Fruit fly (Drosophila melanogaster) whole organism, embryonic: ENCODE measurements around the gene CG13850.

Experiments used
- Abd-B ChIP-seq: fragments of 200-800 bp; sonication (Bioruptor generic); optimal IDR thresholded peaks from 2 replicates; lab custom pipeline; 2018; ENCODE audit warnings: missing biosample characterization, mild to moderate bottlenecking, missing genetic modification characterization, moderate library complexity
- Bgb ChIP-seq: fragments of 200-800 bp; sonication (Bioruptor generic); IDR thresholded peaks from 2 replicates; pipeline ENCODE4 v1.3.6; 2022; ENCODE audit warnings: missing biosample characterization, missing genetic modification characterization; ENCODE audit not compliant: partially characterized antibody
- CG10267 ChIP-seq: fragments of 200-800 bp; sonication (Bioruptor generic); optimal IDR thresholded peaks from 2 replicates; lab custom pipeline; 2018; ENCODE audit warnings: missing biosample characterization, mild to moderate bottlenecking, missing genetic modification characterization, moderate library complexity
- CG10431 ChIP-seq: fragments of 200-800 bp; sonication (Bioruptor generic); optimal IDR thresholded peaks from 3 replicates; lab custom pipeline; 2018; ENCODE audit warnings: missing biosample characterization, mild to moderate bottlenecking, missing genetic modification characterization
- CG10654 ChIP-seq: fragments of 200-800 bp; sonication (Bioruptor generic); optimal IDR thresholded peaks from 2 replicates; lab custom pipeline; 2016; ENCODE audit warnings: missing biosample characterization, missing genetic modification characterization
- CG11504 ChIP-seq: fragments of 200-800 bp; sonication (Bioruptor generic); optimal IDR thresholded peaks from 3 replicates; lab custom pipeline; 2019; ENCODE audit warnings: missing biosample characterization, mild to moderate bottlenecking, missing genetic modification characterization, moderate library complexity
- CG12391 ChIP-seq: fragments of 200-800 bp; sonication (Bioruptor generic); optimal IDR thresholded peaks from 3 replicates; lab custom pipeline; 2018; ENCODE audit warnings: missing biosample characterization, mild to moderate bottlenecking, missing genetic modification characterization, moderate library complexity
- CG12659 ChIP-seq: fragments of 200-800 bp; sonication (Bioruptor generic); optimal IDR thresholded peaks from 3 replicates; lab custom pipeline; 2017; ENCODE audit warnings: mild to moderate bottlenecking, missing biosample characterization, missing genetic modification reagents, missing genetic modification characterization
- CG13775 ChIP-seq: fragments of 200-800 bp; sonication (Bioruptor generic); optimal IDR thresholded peaks from 3 replicates; lab custom pipeline; 2017; ENCODE audit warnings: missing biosample characterization, mild to moderate bottlenecking, missing genetic modification characterization
- CG15514 ChIP-seq: fragments of 200-800 bp; sonication (Bioruptor generic); optimal IDR thresholded peaks from 3 replicates; lab custom pipeline; 2017; ENCODE audit warnings: missing biosample characterization, missing genetic modification characterization, mild to moderate bottlenecking, moderate library complexity, missing genetic modification reagents
- CG1647 ChIP-seq: fragments of 200-800 bp; sonication (Bioruptor generic); optimal IDR thresholded peaks from 3 replicates; lab custom pipeline; 2016; ENCODE audit warnings: missing biosample characterization, missing genetic modification characterization
- CG16813 ChIP-seq: fragments of 200-800 bp; sonication (Bioruptor generic); IDR thresholded peaks from 3 replicates; pipeline ENCODE4 v1.3.6; 2022; ENCODE audit warnings: missing biosample characterization, missing genetic modification characterization; ENCODE audit not compliant: partially characterized antibody
- CG17328 ChIP-seq: fragments of 200-800 bp; sonication (Bioruptor generic); IDR thresholded peaks from 2 replicates; pipeline ENCODE4 v1.3.6; 2022; ENCODE audit warnings: missing biosample characterization, missing genetic modification characterization
- CG18476 ChIP-seq: fragments of 200-800 bp; sonication (Bioruptor generic); optimal IDR thresholded peaks from 2 replicates; lab custom pipeline; 2016; ENCODE audit warnings: missing biosample characterization, mild to moderate bottlenecking, missing genetic modification characterization
- CG32532 ChIP-seq: fragments of 200-800 bp; sonication (Bioruptor generic); IDR thresholded peaks from 2 replicates; pipeline ENCODE4 v1.3.6; 2022; ENCODE audit warnings: missing biosample characterization, missing genetic modification characterization
- CG3847 ChIP-seq: fragments of 200-800 bp; sonication (Bioruptor generic); IDR thresholded peaks from 2 replicates; pipeline ENCODE4 v1.3.6; 2022; ENCODE audit warnings: missing biosample characterization, missing genetic modification characterization
- CG4404 ChIP-seq: fragments of 200-800 bp; sonication (Bioruptor generic); IDR thresholded peaks from 2 replicates; pipeline ENCODE4 v1.3.6; 2022; ENCODE audit warnings: missing biosample characterization, missing genetic modification characterization
- CG5953 ChIP-seq: fragments of 200-800 bp; sonication (Bioruptor generic); IDR thresholded peaks from 2 replicates; pipeline ENCODE4 v1.3.6; 2022; ENCODE audit warnings: missing biosample characterization, missing genetic modification characterization
- CG6689 ChIP-seq: fragments of 200-800 bp; sonication (Bioruptor generic); IDR thresholded peaks from 2 replicates; pipeline ENCODE4 v1.3.6; 2022; ENCODE audit warnings: missing biosample characterization, missing genetic modification characterization
- CG7556 ChIP-seq: fragments of 200-800 bp; sonication (Bioruptor generic); optimal IDR thresholded peaks from 2 replicates; lab custom pipeline; 2017; ENCODE audit warnings: missing biosample characterization, mild to moderate bottlenecking, missing genetic modification characterization
- CG8944 ChIP-seq: fragments of 200-800 bp; sonication (Bioruptor generic); optimal IDR thresholded peaks from 3 replicates; lab custom pipeline; 2016; ENCODE audit warnings: missing biosample characterization, missing genetic modification characterization
- CG9215 ChIP-seq: fragments of 200-800 bp; sonication (Bioruptor generic); IDR thresholded peaks from 2 replicates; pipeline ENCODE4 v1.3.6; 2022; ENCODE audit warnings: missing biosample characterization, missing genetic modification characterization
- CG9727 ChIP-seq: fragments of 200-800 bp; sonication (Bioruptor generic); optimal IDR thresholded peaks from 3 replicates; lab custom pipeline; 2017; ENCODE audit warnings: missing biosample characterization, mild to moderate bottlenecking, missing genetic modification characterization
- CTCF ChIP-seq: fragments of 200-800 bp; sonication (Bioruptor generic); optimal IDR thresholded peaks from 2 replicates; lab custom pipeline; 2017; ENCODE audit warnings: missing biosample characterization, mild to moderate bottlenecking, missing genetic modification characterization, moderate library complexity
- CoRest ChIP-seq: fragments of 200-800 bp; sonication (Bioruptor generic); optimal IDR thresholded peaks from 3 replicates; lab custom pipeline; 2018; ENCODE audit warnings: missing biosample characterization, mild to moderate bottlenecking, missing genetic modification characterization, moderate library complexity
- Dfd ChIP-seq, 2 experiments: fragments of >200 bp; optimal IDR thresholded peaks; 2 replicates each; lab custom pipeline; 2017; ENCODE audit warnings: missing biosample characterization in 2 of 2, missing genetic modification characterization in 2 of 2
- E2f1 ChIP-seq: fragments of 200-800 bp; sonication (Bioruptor generic); IDR thresholded peaks from 2 replicates; pipeline ENCODE4 v1.3.6; 2022; ENCODE audit warnings: missing biosample characterization, missing genetic modification characterization
- Ets65A ChIP-seq: fragments of 200-800 bp; sonication (Bioruptor generic); peaks from one replicate; lab custom pipeline; 2016; ENCODE audit warnings: missing biosample characterization, missing genetic modification characterization
- Gug ChIP-seq: fragments of 200-800 bp; sonication (Bioruptor generic); IDR thresholded peaks from 4 replicates; pipeline ENCODE4 v1.3.6; 2022; ENCODE audit warnings: missing biosample characterization, missing genetic modification characterization
- H15 ChIP-seq: fragments of 200-800 bp; sonication (Bioruptor generic); IDR thresholded peaks from 3 replicates; pipeline ENCODE4 v1.3.6; 2022; ENCODE audit warnings: missing biosample characterization, missing genetic modification characterization
- HmgZ ChIP-seq: fragments of 200-800 bp; sonication (Bioruptor generic); optimal IDR thresholded peaks from 2 replicates; lab custom pipeline; 2018; ENCODE audit warnings: missing biosample characterization, mild to moderate bottlenecking, missing genetic modification characterization
- Med ChIP-seq: fragments of 200-800 bp; sonication (Bioruptor generic); peaks from one replicate; lab custom pipeline; 2016; ENCODE audit warnings: missing biosample characterization, missing genetic modification characterization, mild to moderate bottlenecking, inconsistent platforms, moderate library complexity
- Meics ChIP-seq: fragments of 200-800 bp; sonication (Bioruptor generic); optimal IDR thresholded peaks from 2 replicates; lab custom pipeline; 2017; ENCODE audit warnings: missing biosample characterization, mild to moderate bottlenecking, missing genetic modification characterization
- Opbp ChIP-seq: fragments of 200-800 bp; sonication (Bioruptor generic); IDR thresholded peaks from 3 replicates; pipeline ENCODE4 v1.3.6; 2022; ENCODE audit warnings: missing biosample characterization, missing genetic modification characterization; ENCODE audit not compliant: partially characterized antibody
- ara ChIP-seq: fragments of 200-800 bp; sonication (Bioruptor generic); IDR thresholded peaks from 2 replicates; pipeline ENCODE4 v1.3.6; 2022; ENCODE audit warnings: missing biosample characterization, missing genetic modification characterization
- ato ChIP-seq: fragments of 200-800 bp; sonication (Bioruptor generic); IDR thresholded peaks from 2 replicates; pipeline ENCODE4 v1.3.6; 2022; ENCODE audit warnings: missing biosample characterization, missing genetic modification characterization; ENCODE audit not compliant: partially characterized antibody
- br ChIP-seq: fragments of >200 bp; optimal IDR thresholded peaks from 2 replicates; lab custom pipeline; 2017
- bsh ChIP-seq, 2 experiments: fragments of 200-800 bp; sonication (Bioruptor generic); optimal IDR thresholded peaks; 2 replicates each; lab custom pipeline; 2017 to 2018; ENCODE audit warnings: mild to moderate bottlenecking in 2 of 2, missing biosample characterization in 2 of 2, missing genetic modification characterization in 2 of 2, moderate library complexity in 1 of 2
- dan ChIP-seq: fragments of 200-800 bp; sonication (Bioruptor generic); IDR thresholded peaks from 2 replicates; pipeline ENCODE4 v1.3.6; 2022; ENCODE audit warnings: missing biosample characterization, missing genetic modification characterization
- dysf ChIP-seq: fragments of 200-800 bp; sonication (Bioruptor generic); IDR thresholded peaks from 3 replicates; pipeline ENCODE4 v1.3.6; 2022; ENCODE audit warnings: missing biosample characterization, missing genetic modification characterization
- esg ChIP-seq: fragments of 200-800 bp; sonication (Bioruptor generic); conservative IDR thresholded peaks from 2 replicates; pipeline ENCODE4 v1.3.6; 2022; ENCODE audit warnings: missing biosample characterization, missing genetic modification characterization
- ewg ChIP-seq: fragments of 200-800 bp; sonication (Bioruptor generic); optimal IDR thresholded peaks from 3 replicates; lab custom pipeline; 2017; ENCODE audit warnings: mild to moderate bottlenecking, missing biosample characterization, missing genetic modification reagents, missing genetic modification characterization
- fd3F ChIP-seq: fragments of 200-800 bp; sonication (Bioruptor generic); optimal IDR thresholded peaks from 2 replicates; lab custom pipeline; 2018; ENCODE audit warnings: missing biosample characterization, mild to moderate bottlenecking, missing genetic modification characterization, moderate library complexity
- fru ChIP-seq: fragments of >200 bp; optimal IDR thresholded peaks from 2 replicates; lab custom pipeline; 2017
- lilli ChIP-seq: fragments of 200-800 bp; sonication (Bioruptor generic); optimal IDR thresholded peaks from 3 replicates; lab custom pipeline; 2016; ENCODE audit warnings: missing biosample characterization, missing genetic modification characterization
- mld ChIP-seq: fragments of 200-800 bp; sonication (Bioruptor generic); IDR thresholded peaks from 3 replicates; pipeline ENCODE4 v1.3.6; 2022; ENCODE audit warnings: missing biosample characterization, missing genetic modification characterization; ENCODE audit not compliant: partially characterized antibody
- nmo ChIP-seq: fragments of 200-800 bp; sonication (Bioruptor generic); optimal IDR thresholded peaks from 2 replicates; lab custom pipeline; 2018; ENCODE audit warnings: missing biosample characterization, mild to moderate bottlenecking, missing genetic modification characterization, moderate library complexity
- pros ChIP-seq: fragments of 200-800 bp; sonication (Bioruptor generic); optimal IDR thresholded peaks from 3 replicates; lab custom pipeline; 2019; ENCODE audit warnings: missing biosample characterization, mild to moderate bottlenecking, missing genetic modification characterization, moderate library complexity
- ranshi ChIP-seq: fragments of 200-800 bp; sonication (Bioruptor generic); IDR thresholded peaks from 2 replicates; pipeline ENCODE4 v1.3.6; 2022; ENCODE audit warnings: missing biosample characterization, missing genetic modification characterization
- trem ChIP-seq: fragments of 200-800 bp; optimal IDR thresholded peaks from 3 replicates; lab custom pipeline; 2019; ENCODE audit warnings: missing biosample characterization, mild to moderate bottlenecking, missing genetic modification characterization, moderate library complexity

The CG13850 gene

DNA sequence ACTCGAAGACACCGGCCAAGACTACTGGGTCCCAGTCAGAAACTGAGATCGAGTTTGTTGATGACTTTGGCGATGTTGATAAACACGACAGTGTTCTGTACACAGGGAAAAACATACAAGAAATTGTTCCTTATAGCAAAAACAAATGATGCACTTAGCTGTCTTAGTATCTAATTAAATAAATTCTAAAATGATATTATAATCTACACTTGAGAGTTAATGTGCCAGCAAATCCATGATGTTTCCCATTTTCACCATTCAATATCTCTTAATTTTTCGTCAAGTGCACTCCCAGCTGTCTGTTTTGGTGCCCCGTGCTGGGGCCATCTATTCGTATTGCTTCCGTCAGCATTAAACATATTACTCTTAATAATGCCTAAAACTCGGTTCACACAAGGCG lies 10.5 kb downstream of the CG13850 start (continued):
- peak; percentile 37 for TF ChIP-seq CG9727
- TF ChIP-seq ara (GFP tag; lab: Robert Waterston, UW) = no peak
- TF ChIP-seq Med = peak; percentile 52
- TF ChIP-seq CG13775 (GFP tag; lab: Kevin White, UChicago) = peak; percentile 14
- TF ChIP-seq CG3847 (GFP tag; lab: Robert Waterston, UW) = peak; percentile 40; the same call in 1 of the 2 replicates
- peak; percentile 14; the same call in 1 of the 3 replicates for TF ChIP-seq H15 (GFP tag; lab: Robert Waterston, UW)
- TF ChIP-seq Abd-B (GFP tag; lab: Kevin White, UChicago) = peak; percentile 30
- TF ChIP-seq br (lab: Kevin White, UChicago) = no peak
- no peak for TF ChIP-seq CG8944 (GFP tag; lab: Kevin White, UChicago)
- TF ChIP-seq CG32532 (GFP tag; lab: Robert Waterston, UW) = peak; percentile 75
- TF ChIP-seq CG7556 (GFP tag; lab: Kevin White, UChicago) = no peak
- peak; percentile 42; the same call in 1 of the 2 replicates for TF ChIP-seq CG17328 (GFP tag; lab: Robert Waterston, UW)
- peak; percentile 39 for TF ChIP-seq lilli (GFP tag; lab: Kevin White, UChicago)
- TF ChIP-seq fd3F = peak; percentile 28
- peak; percentile 41; the same call in 1 of the 2 replicates for TF ChIP-seq E2f1 (GFP tag; lab: Robert Waterston, UW)
- peak; percentile 26; the same call in 1 of the 2 replicates for TF ChIP-seq CG9215
- TF ChIP-seq Gug (GFP tag; lab: Robert Waterston, UW) = peak; percentile 16; the same call in 1 of the 4 replicates
- TF ChIP-seq nmo (GFP tag; lab: Kevin White, UChicago) = peak; percentile 34
- TF ChIP-seq dan = no peak
- TF ChIP-seq CG12391 (tag; lab: Kevin White, UChicago) = peak; percentile 5
- TF ChIP-seq CG6689 (GFP tag; lab: Robert Waterston, UW) = peak; percentile 43
- peak; percentile 14 for TF ChIP-seq CG18476
- peak; percentile 54; the same call in 1 of the 2 replicates for TF ChIP-seq ranshi (GFP tag; lab: Robert Waterston, UW)
- TF ChIP-seq CoRest (tag; lab: Kevin White, UChicago) = peak; percentile 18
- no peak for TF ChIP-seq CG5953 (GFP tag; lab: Robert Waterston, UW)
- peak; percentile 14 to 58 for TF ChIP-seq bsh (GFP tag; optimal IDR thresholded peaks at IDR 0.05; lab: Kevin White, UChicago)
- peak; percentile 43 for TF ChIP-seq esg (GFP tag; lab: Robert Waterston, UW)
- TF ChIP-seq Ets65A (GFP tag; lab: Kevin White, UChicago) = peak; percentile 16
- TF ChIP-seq Meics (GFP tag; lab: Kevin White, UChicago) = peak; percentile 41
- peak; percentile 18 for TF ChIP-seq CG15514 (GFP tag; lab: Kevin White, UChicago)
- TF ChIP-seq dysf (GFP tag; lab: Robert Waterston, UW) = peak; percentile 83
- peak; percentile 15 for TF ChIP-seq trem (tag; lab: Kevin White, UChicago)
- no peak for TF ChIP-seq CG12659 (GFP tag; lab: Kevin White, UChicago)
- TF ChIP-seq CG10267 (tag; lab: Kevin White, UChicago) = peak; percentile 29

DNA sequence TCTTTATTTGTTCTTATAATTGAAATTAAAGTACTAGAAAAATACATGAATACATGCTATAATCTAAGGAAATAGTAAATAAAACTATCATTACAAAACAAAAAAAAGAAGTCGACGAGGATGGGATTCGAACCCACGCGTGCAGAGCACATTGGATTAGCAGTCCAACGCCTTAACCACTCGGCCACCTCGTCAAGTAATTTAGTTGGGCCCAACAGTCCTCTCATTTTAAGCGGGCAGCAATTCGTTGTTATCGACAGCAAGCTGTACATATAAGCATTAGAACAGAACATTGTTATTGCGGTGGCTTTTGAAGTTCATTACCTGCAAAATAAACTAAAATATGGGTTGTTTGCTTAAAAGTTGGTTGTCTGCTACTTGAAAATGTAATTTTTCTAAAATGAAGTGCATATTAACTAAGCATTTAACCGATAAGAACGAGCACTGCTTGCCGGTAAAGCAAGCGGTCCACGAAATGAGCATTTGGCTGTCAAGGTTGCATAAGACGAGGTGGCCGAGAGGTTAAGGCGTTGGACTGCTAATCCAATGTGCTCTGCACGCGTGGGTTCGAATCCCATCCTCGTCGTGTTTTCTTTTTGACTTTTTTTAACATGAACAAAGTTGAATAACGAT lies 13.5 kb downstream of the CG13850 start:
- TF ChIP-seq CG17328 (GFP tag; lab: Robert Waterston, UW) = 0 out of 2 replicates have a peak, but pooled peaks have one; percentile 20
- peak; percentile 74 for TF ChIP-seq ato
- no peak for TF ChIP-seq CG10654 (GFP tag; lab: Kevin White, UChicago)
- TF ChIP-seq CTCF (GFP tag; lab: Kevin White, UChicago) = peak; percentile 55
- peak; percentile 5 for TF ChIP-seq CG11504 (tag; lab: Kevin White, UChicago)
- peak in 1 of 2 experiments; percentile 93 for TF ChIP-seq Dfd (GFP tag; optimal IDR thresholded peaks at IDR 0.05; lab: Kevin White, UChicago)
- TF ChIP-seq CG1647 = no peak
- TF ChIP-seq Bgb (GFP tag; lab: Robert Waterston, UW) = peak; percentile 87
- peak; percentile 92 for TF ChIP-seq Opbp (GFP tag; lab: Robert Waterston, UW)
- peak; percentile 53 for TF ChIP-seq CG10431 (GFP tag; lab: Kevin White, UChicago)
- TF ChIP-seq ewg (GFP tag; lab: Kevin White, UChicago) = no peak
- TF ChIP-seq CG8944 (GFP tag; lab: Kevin White, UChicago) = no peak
- TF ChIP-seq HmgZ (tag; lab: Kevin White, UChicago) = peak; percentile 37
- no peak for TF ChIP-seq fru (lab: Kevin White, UChicago)
- TF ChIP-seq pros (GFP tag; lab: Kevin White, UChicago) = no peak
- TF ChIP-seq Med = peak; percentile 63
- no peak for TF ChIP-seq CG4404
- peak; percentile 80 for TF ChIP-seq CG16813
- TF ChIP-seq mld (GFP tag; lab: Robert Waterston, UW) = peak; percentile 93
